Fruit fly (Drosophila melanogaster): ENCODE results near the gene Reepl1.

Gene Reepl1

DNA sequence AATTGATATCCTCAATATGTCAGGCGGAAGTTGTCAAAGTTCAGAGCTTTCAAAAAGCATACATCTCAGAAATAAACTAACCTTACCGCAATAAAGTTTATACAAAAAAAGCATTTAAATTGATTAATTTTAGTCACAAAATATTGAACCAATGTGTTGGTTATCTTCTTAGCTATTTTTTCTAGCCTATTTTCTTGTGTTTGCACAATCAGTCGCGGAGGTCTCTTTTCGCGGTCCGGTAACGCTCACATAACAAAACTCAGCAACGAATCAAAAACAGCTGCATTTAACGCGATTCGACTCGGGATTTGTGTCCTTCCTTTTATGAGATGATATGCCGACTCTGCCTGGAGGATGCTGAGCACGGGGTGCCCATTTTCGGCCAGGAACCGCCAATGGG is 1.0 kb downstream of the Reepl1 start, which contains the start of gene CG11696:
Gene CG11696, plus strand, starts transcription at position 203 of the 400 bp plus-strand sequence.
- TF ChIP-seq psq (GFP tag; optimal IDR thresholded peaks at IDR 0.05), result no peak
- TF ChIP-seq usp (GFP tag; optimal IDR thresholded peaks at IDR 0.05), result no peak
- TF ChIP-seq dl (GFP tag; optimal IDR thresholded peaks at IDR 0.05; ENCODE audit: insufficient read depth in 1 of 2, partially characterized antibody in 2 of 2), result no peak
- peak; percentile 62 for TF ChIP-seq Myc (optimal IDR thresholded peaks at IDR 0.05)

DNA sequence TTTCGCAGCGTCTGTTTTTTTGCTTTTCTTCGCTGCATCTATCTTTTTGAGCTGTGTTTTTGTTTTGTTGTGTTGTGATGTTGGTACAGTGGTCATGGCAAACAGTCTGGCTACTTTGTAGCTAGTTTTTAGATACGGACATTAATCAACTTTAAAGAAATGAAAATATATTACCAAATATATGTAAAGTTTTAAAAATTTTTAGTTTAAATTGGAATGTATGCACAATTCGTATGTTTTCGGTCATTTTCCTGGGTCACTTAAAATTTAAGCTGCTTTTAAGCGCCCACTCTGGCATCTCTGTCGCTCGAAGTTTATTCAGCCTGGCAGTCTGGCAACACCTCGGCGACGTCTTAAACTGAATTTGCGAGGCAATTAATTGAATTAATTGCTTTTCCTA is 4.0 kb downstream of the Reepl1 start, which contains the start of gene CG11695:
Gene CG11695, plus strand, starts transcription at position 344 of the 400 bp plus-strand sequence.
- peak; percentile 67 for TF ChIP-seq OdsH (GFP tag; optimal IDR thresholded peaks at IDR 0.05)
- TF ChIP-seq sage (GFP tag; optimal IDR thresholded peaks at IDR 0.05), result no peak
- peak; percentile 63 for TF ChIP-seq ey (GFP tag; optimal IDR thresholded peaks at IDR 0.05)
- no peak for TF ChIP-seq pan (optimal IDR thresholded peaks at IDR 0.05)
- TF ChIP-seq h (GFP tag; optimal IDR thresholded peaks at IDR 0.05), result peak; percentile 72
- TF ChIP-seq Hnf4 (GFP tag; optimal IDR thresholded peaks at IDR 0.05), result no peak
- TF ChIP-seq dsf (GFP tag; optimal IDR thresholded peaks at IDR 0.05; ENCODE audit: borderline replicate concordance), result no peak
- TF ChIP-seq Dif (GFP tag; optimal IDR thresholded peaks at IDR 0.05; ENCODE audit: partially characterized antibody), result no peak
- TF ChIP-seq sv (GFP tag; optimal IDR thresholded peaks at IDR 0.05), result peak; percentile 41
- TF ChIP-seq foxo (GFP tag; optimal IDR thresholded peaks at IDR 0.05), result peak in 1 of 2 experiments; percentile 82
- TF ChIP-seq tai (GFP tag; optimal IDR thresholded peaks at IDR 0.05), result no peak
- TF ChIP-seq rgr (GFP tag; optimal IDR thresholded peaks at IDR 0.05), result peak; percentile 77
- TF ChIP-seq jim (GFP tag; optimal IDR thresholded peaks at IDR 0.05), result no peak
- no peak for TF ChIP-seq Abd-B (GFP tag; optimal IDR thresholded peaks at IDR 0.05)
- TF ChIP-seq GATAd (GFP tag; optimal IDR thresholded peaks at IDR 0.05), result no peak
- TF ChIP-seq br (GFP tag; optimal IDR thresholded peaks at IDR 0.05), result peak; percentile 51
- peak; percentile 85 for TF ChIP-seq woc (GFP tag; optimal IDR thresholded peaks at IDR 0.05)
- no peak for TF ChIP-seq Hr78 (GFP tag; optimal IDR thresholded peaks at IDR 0.05)
- peak; percentile 77 for TF ChIP-seq CG9705 (GFP tag; optimal IDR thresholded peaks at IDR 0.05)
- TF ChIP-seq dmrt93B (GFP tag; optimal IDR thresholded peaks at IDR 0.05), result peak; percentile 50
- no peak for TF ChIP-seq CG32264 (GFP tag; optimal IDR thresholded peaks at IDR 0.05)
- TF ChIP-seq Dfd (GFP tag; optimal IDR thresholded peaks at IDR 0.05), result no peak
- TF ChIP-seq HLH106 (tag; optimal IDR thresholded peaks at IDR 0.05), result peak; percentile 85
- TF ChIP-seq brk (GFP tag; optimal IDR thresholded peaks at IDR 0.05), result no peak
- TF ChIP-seq dl (GFP tag; optimal IDR thresholded peaks at IDR 0.05; ENCODE audit: insufficient read depth in 1 of 2, partially characterized antibody in 2 of 2), result no peak
- no peak for TF ChIP-seq Rel (GFP tag; optimal IDR thresholded peaks at IDR 0.05)
- peak; percentile 48 for TF ChIP-seq Rel (tag; optimal IDR thresholded peaks at IDR 0.05)
- TF ChIP-seq N (GFP tag; optimal IDR thresholded peaks at IDR 0.05), result no peak
- TF ChIP-seq lola (GFP tag; optimal IDR thresholded peaks at IDR 0.05), result no peak
- peak; percentile 64 for TF ChIP-seq fru (GFP tag; optimal IDR thresholded peaks at IDR 0.05)
- TF ChIP-seq Vsx2 (GFP tag; optimal IDR thresholded peaks at IDR 0.05; ENCODE audit: partially characterized antibody), result no peak
- TF ChIP-seq Jra (GFP tag; optimal IDR thresholded peaks at IDR 0.05), result no peak
- no peak for TF ChIP-seq CrebA (GFP tag; optimal IDR thresholded peaks at IDR 0.05; ENCODE audit: borderline replicate concordance)
- TF ChIP-seq Hr83 (GFP tag; optimal IDR thresholded peaks at IDR 0.05; ENCODE audit: poor library complexity, severe bottlenecking), result no peak
- TF ChIP-seq Sp1 (GFP tag; optimal IDR thresholded peaks at IDR 0.05), result peak; percentile 75
- TF ChIP-seq usp (GFP tag; optimal IDR thresholded peaks at IDR 0.05), result no peak
- peak; percentile 94 for TF ChIP-seq Myc (optimal IDR thresholded peaks at IDR 0.05)
- peak; percentile 58 for TF ChIP-seq psq (GFP tag; optimal IDR thresholded peaks at IDR 0.05)

DNA sequence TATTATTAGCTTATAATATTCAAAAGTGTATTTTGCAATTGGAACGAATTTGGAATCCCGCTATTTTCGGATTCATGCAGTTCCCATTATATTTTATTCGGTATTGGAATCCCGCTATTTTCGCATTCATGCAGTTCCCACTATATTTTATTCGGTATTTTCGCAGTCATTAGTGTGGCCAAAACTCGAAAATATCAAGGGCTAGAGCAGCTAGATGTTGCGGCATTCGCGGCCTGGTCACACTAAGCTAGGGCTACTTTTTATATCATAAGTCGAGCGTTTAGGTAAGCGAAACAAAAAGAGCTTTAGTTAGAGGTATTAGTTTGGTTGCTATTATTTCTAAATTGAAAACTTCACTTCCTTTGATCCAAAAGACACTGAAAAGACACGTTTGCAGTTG is 6.3 kb downstream of the Reepl1 start:
- TF ChIP-seq Myc (optimal IDR thresholded peaks at IDR 0.05), result peak; percentile 54
- no peak for TF ChIP-seq GATAd (GFP tag; optimal IDR thresholded peaks at IDR 0.05)

All from whole organism, wandering third instar larva.